Worm (Caenorhabditis elegans) whole organism, midembryonic: ENCODE measurements around the gene T15H9.4.

Experiments
- T22C8.4 ChIP-seq: fragments of 200-800 bp; sonication (Bioruptor generic); IDR thresholded peaks from 2 replicates; pipeline ENCODE4 v1.3.6; 2022; ENCODE audit warnings: missing genetic modification characterization, missing compliant biosample characterization
- cog-1 ChIP-seq: sonication (generic microtip); optimal IDR thresholded peaks from 2 replicates; lab custom pipeline; 2016; ENCODE audit warnings: missing genetic modification characterization, missing compliant biosample characterization
- flt-1 ChIP-seq: fragments of 200-800 bp; sonication (Bioruptor generic); IDR thresholded peaks from 2 replicates; pipeline ENCODE4 v1.3.6; 2022; ENCODE audit warnings: missing genetic modification characterization, missing compliant biosample characterization
- klf-2 ChIP-seq: fragments of 200-800 bp; sonication (Bioruptor generic); conservative IDR thresholded peaks from 2 replicates; pipeline ENCODE4 v1.3.6; 2022; ENCODE audit warnings: missing genetic modification reagents, missing genetic modification characterization, missing compliant biosample characterization
- med-1 ChIP-seq: sonication (generic microtip); optimal IDR thresholded peaks from 2 replicates; lab custom pipeline; 2017; ENCODE audit warnings: missing genetic modification characterization, mild to moderate bottlenecking, missing compliant biosample characterization, antibody characterized with exemption, missing genetic modification reagents; ENCODE audit not compliant: insufficient read depth
- ref-1 ChIP-seq: fragments of 200-800 bp; sonication (Bioruptor generic); conservative IDR thresholded peaks from 2 replicates; pipeline ENCODE4 v1.3.6; 2022; ENCODE audit warnings: missing genetic modification reagents, missing genetic modification characterization, missing compliant biosample characterization
- tab-1 ChIP-seq: fragments of 200-800 bp; sonication (Bioruptor generic); IDR thresholded peaks from 2 replicates; pipeline ENCODE4 v1.3.6; 2022; ENCODE audit warnings: missing genetic modification characterization, missing compliant biosample characterization
- ztf-23 ChIP-seq: fragments of 200-800 bp; sonication (Bioruptor generic); IDR thresholded peaks from 2 replicates; pipeline ENCODE4 v1.3.6; 2022; ENCODE audit warnings: missing genetic modification reagents, missing genetic modification characterization, missing compliant biosample characterization
- ztf-29 ChIP-seq: fragments of 200-800 bp; sonication (Bioruptor generic); IDR thresholded peaks from 2 replicates; pipeline ENCODE4 v1.3.6; 2022; ENCODE audit warnings: missing genetic modification reagents, missing genetic modification characterization, missing compliant biosample characterization

T15H9.4 gene

DNA sequence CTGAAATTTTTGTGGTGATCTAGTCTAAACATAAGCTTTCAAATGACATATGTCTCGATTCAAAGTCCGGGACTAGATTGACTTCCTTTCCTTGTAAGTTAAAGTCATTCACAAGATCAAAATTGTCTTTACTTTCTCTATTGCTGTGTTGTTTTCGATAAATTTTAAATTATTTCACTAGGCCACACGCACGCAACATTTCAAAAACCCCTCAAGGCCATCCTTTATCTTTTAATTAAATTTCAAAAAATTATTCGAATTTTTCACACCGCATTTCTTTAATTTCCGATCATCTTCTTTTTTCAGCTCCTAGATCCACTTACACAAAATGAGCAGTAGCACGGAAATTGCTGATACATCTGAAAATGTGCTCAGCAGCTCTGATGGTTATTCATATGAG lies 24.6 kb downstream of the T15H9.4 start, which contains the start of gene ZK1307.7:
ZK1307.7 (plus strand) TSS at position 301 of the 400 bp plus-strand sequence.
- TF ChIP-seq tab-1 (GFP tag; lab: Robert Waterston, UW) (no peak), cog-1 (tag; lab: Kevin White, UChicago) (no peak), T22C8.4 (GFP tag; lab: Robert Waterston, UW) (no peak), med-1 (GFP tag; lab: Kevin White, UChicago) (no peak), ztf-23 (GFP tag; lab: Robert Waterston, UW) (no peak), flt-1 (no peak), ztf-29 (GFP tag; lab: Robert Waterston, UW) (no peak)

DNA sequence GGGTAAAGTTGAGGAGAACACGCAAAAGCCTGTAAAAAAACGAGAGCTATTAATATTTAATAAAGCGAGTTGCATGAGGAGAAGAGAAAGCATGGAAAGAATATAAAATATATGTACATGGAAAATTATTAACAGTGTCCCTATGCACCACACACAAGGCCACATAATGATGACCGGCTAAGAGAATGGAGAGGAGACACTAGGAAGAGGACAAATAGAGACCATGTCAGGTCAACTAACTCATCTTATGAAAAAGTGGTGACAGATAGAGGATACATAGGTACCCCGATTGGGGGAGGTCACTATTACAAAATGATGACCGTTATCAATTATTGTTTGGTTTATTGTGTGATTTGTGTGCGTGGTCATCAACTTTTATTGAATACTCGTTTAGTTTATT lies 32.8 kb downstream of the T15H9.4 start, which contains the start of gene fzr-1:
fzr-1 (minus strand) TSS at position 29 of the 400 bp plus-strand sequence.
- no peak for TF ChIP-seq ztf-29 (GFP tag; lab: Robert Waterston, UW)
- TF ChIP-seq ztf-23 (GFP tag; lab: Robert Waterston, UW) = no peak
- TF ChIP-seq flt-1 = no peak
- no peak for TF ChIP-seq tab-1 (GFP tag; lab: Robert Waterston, UW)
- TF ChIP-seq ref-1 (GFP tag; lab: Robert Waterston, UW) = no peak
- no peak for TF ChIP-seq klf-2 (GFP tag; lab: Robert Waterston, UW)
- TF ChIP-seq med-1 (GFP tag; lab: Kevin White, UChicago) = no peak
- no peak for TF ChIP-seq T22C8.4 (GFP tag; lab: Robert Waterston, UW)
- no peak for TF ChIP-seq cog-1 (tag; lab: Kevin White, UChicago)

DNA sequence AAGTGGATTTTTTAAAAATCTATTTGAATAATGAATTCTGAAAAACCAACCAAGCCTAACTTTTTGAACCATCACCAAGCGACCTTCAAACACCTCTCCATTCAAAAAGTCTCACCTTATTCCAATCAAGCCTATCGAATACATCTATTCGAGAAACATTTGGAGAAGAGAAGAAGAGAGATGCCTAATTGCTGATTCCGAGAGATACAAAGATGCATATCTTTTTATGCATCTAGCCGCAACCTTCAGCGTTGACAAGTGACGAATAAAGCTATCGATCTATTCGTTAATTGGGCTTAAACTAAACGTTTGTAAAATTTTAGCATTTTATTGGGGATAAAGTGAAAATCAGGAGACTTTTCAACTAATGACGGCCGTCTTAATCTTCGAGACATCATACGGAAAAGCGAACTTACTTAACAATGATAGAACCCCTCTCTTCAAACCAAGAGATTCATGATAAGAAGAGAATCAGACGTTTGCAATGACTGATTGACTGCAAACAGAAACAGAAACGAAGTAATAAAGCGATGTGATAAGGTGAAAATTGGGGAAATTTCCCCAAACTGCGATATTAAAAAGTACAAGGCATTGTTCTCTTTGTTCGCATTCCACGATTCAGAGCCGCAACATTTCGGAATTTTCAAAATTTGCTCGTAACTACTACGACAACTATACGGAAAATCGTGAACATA lies 33.4 kb downstream of the T15H9.4 start:
- TF ChIP-seq ztf-29 (GFP tag; lab: Robert Waterston, UW) (peak; percentile 25; the same call in 1 of the 2 replicates), T22C8.4 (GFP tag; lab: Robert Waterston, UW) (no peak)

DNA sequence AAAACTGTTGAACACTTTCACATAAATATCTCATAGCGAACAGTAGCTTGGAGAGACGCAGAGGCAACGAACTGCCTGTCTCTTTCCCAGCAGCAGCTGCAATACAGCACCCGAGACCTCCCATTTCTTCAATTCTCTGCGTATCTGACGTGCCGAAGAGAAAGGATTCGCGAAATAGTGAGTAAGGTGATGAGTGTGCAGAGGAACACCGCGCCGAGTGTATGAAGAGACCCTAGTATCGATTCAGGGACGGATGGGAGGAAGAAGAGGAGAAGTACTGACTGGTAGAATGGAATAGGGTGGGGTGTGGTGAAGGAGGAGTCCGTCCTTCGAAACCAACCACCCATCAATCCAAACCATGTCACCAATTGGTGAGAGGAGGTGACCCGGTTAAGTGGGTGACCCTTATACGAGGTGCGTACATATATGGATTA lies 34.5 kb downstream of the T15H9.4 start:
- TF ChIP-seq klf-2 (GFP tag; lab: Robert Waterston, UW) (no peak), cog-1 (tag; lab: Kevin White, UChicago) (peak; percentile 65), ztf-29 (GFP tag; lab: Robert Waterston, UW) (no peak), T22C8.4 (GFP tag; lab: Robert Waterston, UW) (peak; percentile 82), flt-1 (peak; percentile 67; the same call in 1 of the 2 replicates), tab-1 (GFP tag; lab: Robert Waterston, UW) (0 out of 2 replicates have a peak, but pooled peaks have one; percentile 53), med-1 (GFP tag; lab: Kevin White, UChicago) (no peak), ref-1 (GFP tag; lab: Robert Waterston, UW) (no peak), ztf-23 (GFP tag; lab: Robert Waterston, UW) (peak; percentile 62; the same call in 1 of the 2 replicates)

DNA sequence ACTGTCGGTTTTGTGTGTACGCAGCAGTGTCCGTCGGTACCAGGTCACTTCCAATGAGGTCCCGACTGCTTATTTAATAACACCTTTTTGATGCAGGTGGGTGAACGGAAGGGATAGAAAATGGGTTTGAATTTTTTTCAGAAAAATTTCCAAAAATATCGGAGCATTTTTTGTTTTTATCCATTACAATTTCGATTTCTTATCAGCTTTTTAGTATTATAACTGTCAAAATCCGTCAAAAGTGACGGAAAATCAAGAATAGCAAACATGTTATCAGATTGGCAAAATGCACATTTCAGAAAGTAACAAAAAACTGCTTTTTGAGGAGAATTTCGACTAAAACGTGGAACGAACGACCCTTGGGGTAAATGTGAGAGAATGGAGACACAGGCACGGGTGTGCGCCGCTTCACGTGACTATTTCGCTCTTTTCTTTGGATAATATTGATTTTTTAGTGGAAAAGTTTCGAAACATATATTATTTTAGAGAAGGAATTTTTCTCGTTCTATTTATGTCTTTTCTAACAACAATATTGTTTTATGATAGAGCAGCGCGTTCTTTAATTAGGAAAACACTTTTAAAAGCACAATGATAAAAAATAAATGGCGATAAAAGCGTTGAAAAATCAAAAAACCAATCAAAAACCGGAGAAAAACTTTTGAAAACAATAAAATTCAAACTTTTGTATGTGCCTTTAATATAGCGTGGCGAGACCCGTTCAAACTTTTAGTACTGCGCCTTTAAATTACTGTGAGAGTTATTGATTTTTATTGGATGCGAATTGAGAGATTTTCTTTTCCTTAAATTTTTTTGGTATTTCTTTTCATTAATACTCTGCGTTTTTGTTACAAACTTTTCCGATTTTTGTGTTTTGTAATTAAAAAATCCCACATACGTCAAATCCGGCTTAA lies 35.5 kb downstream of the T15H9.4 start, which contains the start of gene sqv-8:
sqv-8 (plus strand) TSS at position 51 of the 911 bp plus-strand sequence.
- TF ChIP-seq ztf-29 (GFP tag; lab: Robert Waterston, UW) = no peak
- TF ChIP-seq med-1 (GFP tag; lab: Kevin White, UChicago) = no peak
- no peak for TF ChIP-seq ref-1 (GFP tag; lab: Robert Waterston, UW)
- TF ChIP-seq ztf-23 (GFP tag; lab: Robert Waterston, UW) = no peak
- no peak for TF ChIP-seq flt-1
- TF ChIP-seq cog-1 (tag; lab: Kevin White, UChicago) = no peak
- no peak for TF ChIP-seq klf-2 (GFP tag; lab: Robert Waterston, UW)
- TF ChIP-seq T22C8.4 (GFP tag; lab: Robert Waterston, UW) = peak; percentile 35; the same call in 1 of the 2 replicates

DNA sequence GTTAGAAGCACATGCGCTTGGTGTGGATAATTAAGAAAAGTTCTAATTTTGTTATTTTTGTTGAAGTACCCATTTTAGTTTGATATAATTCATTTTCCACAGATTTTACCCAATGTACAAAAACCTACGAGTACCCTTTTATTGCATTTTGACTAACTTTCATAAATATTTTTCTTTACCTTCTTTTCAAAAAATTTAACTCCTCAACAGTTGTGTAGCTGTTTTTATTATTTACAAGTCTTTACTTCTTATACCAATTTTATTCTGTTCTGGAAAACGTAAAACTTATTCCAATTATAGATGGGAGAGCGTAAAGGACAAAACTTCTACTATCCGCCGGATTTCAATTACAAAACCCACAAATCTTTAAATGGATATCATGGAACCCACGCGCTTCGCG lies 37.5 kb downstream of the T15H9.4 start, which contains the start of gene ZK1307.9:
ZK1307.9 (plus strand) TSS at position 301 of the 400 bp plus-strand sequence.
- no peak for TF ChIP-seq T22C8.4 (GFP tag; lab: Robert Waterston, UW)
- no peak for TF ChIP-seq ztf-23 (GFP tag; lab: Robert Waterston, UW)
- no peak for TF ChIP-seq cog-1 (tag; lab: Kevin White, UChicago)
- TF ChIP-seq ztf-29 (GFP tag; lab: Robert Waterston, UW) = no peak
- no peak for TF ChIP-seq flt-1
- TF ChIP-seq tab-1 (GFP tag; lab: Robert Waterston, UW) = no peak
- no peak for TF ChIP-seq ref-1 (GFP tag; lab: Robert Waterston, UW)
- TF ChIP-seq med-1 (GFP tag; lab: Kevin White, UChicago) = no peak
- no peak for TF ChIP-seq klf-2 (GFP tag; lab: Robert Waterston, UW)

DNA sequence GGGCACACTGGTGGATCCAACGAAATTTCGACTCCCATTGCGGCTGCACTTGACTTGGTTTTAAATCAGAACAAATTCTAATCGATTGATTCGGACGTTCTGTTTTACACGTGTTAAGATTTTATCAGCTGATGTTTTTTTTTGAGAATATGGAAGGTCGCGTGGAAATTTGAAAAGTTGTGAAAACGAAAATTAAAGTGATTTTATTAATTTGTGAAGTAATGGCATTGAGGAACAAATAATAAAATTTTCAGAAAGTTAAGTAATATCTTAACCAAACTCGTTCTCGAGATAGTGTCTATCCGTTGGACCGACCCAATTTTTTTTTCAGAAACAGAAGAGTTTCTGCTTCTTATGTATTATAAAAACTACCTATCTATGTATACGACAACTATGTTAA lies 40.0 kb downstream of the T15H9.4 start, which contains the start of gene ZK1307.4:
ZK1307.4 (minus strand) TSS at position 101 of the 400 bp plus-strand sequence.
- TF ChIP-seq flt-1 (no peak), cog-1 (tag; lab: Kevin White, UChicago) (no peak), med-1 (GFP tag; lab: Kevin White, UChicago) (no peak), ztf-23 (GFP tag; lab: Robert Waterston, UW) (no peak), klf-2 (GFP tag; lab: Robert Waterston, UW) (no peak), tab-1 (GFP tag; lab: Robert Waterston, UW) (no peak), T22C8.4 (GFP tag; lab: Robert Waterston, UW) (no peak), ztf-29 (GFP tag; lab: Robert Waterston, UW) (no peak), ref-1 (GFP tag; lab: Robert Waterston, UW) (no peak)

DNA sequence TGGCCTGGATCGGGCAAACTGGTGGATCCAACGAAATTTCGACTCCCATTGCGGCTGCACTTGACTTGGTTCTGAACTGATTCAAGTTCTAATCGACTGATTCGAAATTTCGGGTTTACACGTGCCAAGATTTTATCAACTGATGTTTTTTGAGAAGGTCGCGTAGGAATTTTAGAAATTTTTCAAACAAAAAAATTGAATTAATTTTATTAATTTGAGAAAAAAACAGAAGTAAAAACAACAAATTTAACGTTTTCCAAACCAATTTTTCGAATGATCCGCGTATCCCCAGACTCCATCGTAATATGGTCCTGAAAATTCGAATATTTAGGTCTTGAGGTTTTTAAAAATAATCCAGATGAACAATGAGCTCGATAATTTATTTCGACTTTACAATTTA lies 41.2 kb downstream of the T15H9.4 start, which contains the start of gene ZK1307.3:
ZK1307.3 (minus strand) TSS at position 101 of the 400 bp plus-strand sequence.
- no peak for TF ChIP-seq ztf-29 (GFP tag; lab: Robert Waterston, UW)
- no peak for TF ChIP-seq tab-1 (GFP tag; lab: Robert Waterston, UW)
- no peak for TF ChIP-seq med-1 (GFP tag; lab: Kevin White, UChicago)
- no peak for TF ChIP-seq cog-1 (tag; lab: Kevin White, UChicago)
- no peak for TF ChIP-seq T22C8.4 (GFP tag; lab: Robert Waterston, UW)
- TF ChIP-seq ztf-23 (GFP tag; lab: Robert Waterston, UW) = no peak
